Fruit fly (Drosophila melanogaster) whole organism, embryonic: ENCODE measurements around the gene CG5986.

ENCODE experiments used
- Antp ChIP-seq: fragments of 200-800 bp; sonication (Bioruptor generic); optimal IDR thresholded peaks from 3 replicates; lab custom pipeline; 2016; ENCODE audit warnings: missing biosample characterization, missing genetic modification characterization
- Asciz ChIP-seq: fragments of 200-800 bp; sonication (Bioruptor generic); optimal IDR thresholded peaks from 2 replicates; lab custom pipeline; 2017; ENCODE audit warnings: missing biosample characterization, mild to moderate bottlenecking, missing genetic modification characterization, missing genetic modification reagents
- BtbVII ChIP-seq: fragments of 200-800 bp; sonication (Bioruptor generic); optimal IDR thresholded peaks from 3 replicates; lab custom pipeline; 2017; ENCODE audit warnings: missing biosample characterization, mild to moderate bottlenecking, missing genetic modification characterization
- CG10979 ChIP-seq: fragments of 200-800 bp; sonication (Bioruptor generic); optimal IDR thresholded peaks from 2 replicates; lab custom pipeline; 2018; ENCODE audit warnings: missing biosample characterization, mild to moderate bottlenecking, missing genetic modification characterization, moderate library complexity
- CG11560 ChIP-seq: fragments of 200-800 bp; sonication (Bioruptor generic); IDR thresholded peaks from 3 replicates; pipeline ENCODE4 v1.3.6; 2022; ENCODE audit warnings: missing biosample characterization, missing genetic modification characterization
- CG1233 ChIP-seq: fragments of 200-800 bp; sonication (Bioruptor generic); optimal IDR thresholded peaks from 4 replicates; lab custom pipeline; 2018; ENCODE audit warnings: missing biosample characterization, mild to moderate bottlenecking, missing genetic modification characterization
- CG1529 ChIP-seq: fragments of 200-800 bp; sonication (Bioruptor generic); optimal IDR thresholded peaks from 3 replicates; lab custom pipeline; 2018; ENCODE audit warnings: missing biosample characterization, missing genetic modification characterization
- CG15479 ChIP-seq: fragments of 200-800 bp; sonication (Bioruptor generic); optimal IDR thresholded peaks from 3 replicates; lab custom pipeline; 2019; ENCODE audit warnings: missing biosample characterization, mild to moderate bottlenecking, missing genetic modification characterization, moderate library complexity
- CG16779 ChIP-seq: fragments of 200-800 bp; sonication (Bioruptor generic); IDR thresholded peaks from 2 replicates; pipeline ENCODE4 v1.3.6; 2022; ENCODE audit warnings: missing biosample characterization, missing genetic modification characterization
- CG16813 ChIP-seq: fragments of 200-800 bp; sonication (Bioruptor generic); IDR thresholded peaks from 3 replicates; pipeline ENCODE4 v1.3.6; 2022; ENCODE audit warnings: missing biosample characterization, missing genetic modification characterization; ENCODE audit not compliant: partially characterized antibody
- CG18262 ChIP-seq: fragments of 200-800 bp; optimal IDR thresholded peaks from 3 replicates; lab custom pipeline; 2019; ENCODE audit warnings: missing biosample characterization, mild to moderate bottlenecking, missing genetic modification characterization, moderate library complexity
- CG18476 ChIP-seq: fragments of 200-800 bp; sonication (Bioruptor generic); optimal IDR thresholded peaks from 2 replicates; lab custom pipeline; 2016; ENCODE audit warnings: missing biosample characterization, mild to moderate bottlenecking, missing genetic modification characterization
- CG2678 ChIP-seq: fragments of 200-800 bp; sonication (Bioruptor generic); optimal IDR thresholded peaks from 3 replicates; lab custom pipeline; 2019; ENCODE audit warnings: missing biosample characterization, mild to moderate bottlenecking, missing genetic modification characterization, moderate library complexity
- CG2875 ChIP-seq: fragments of 200-800 bp; sonication (Bioruptor generic); optimal IDR thresholded peaks from 2 replicates; lab custom pipeline; 2017; ENCODE audit warnings: missing biosample characterization, mild to moderate bottlenecking, missing genetic modification characterization, missing genetic modification reagents
- CG32772 ChIP-seq: fragments of 200-800 bp; sonication (Bioruptor generic); IDR thresholded peaks from 2 replicates; pipeline ENCODE4 v1.3.6; 2022; ENCODE audit warnings: missing biosample characterization, missing genetic modification characterization
- CG33557 ChIP-seq: fragments of 200-800 bp; sonication (Bioruptor generic); optimal IDR thresholded peaks from 2 replicates; lab custom pipeline; 2019; ENCODE audit warnings: missing biosample characterization, mild to moderate bottlenecking, missing genetic modification characterization, moderate library complexity
- CG6272 ChIP-seq: fragments of 200-800 bp; sonication (Bioruptor generic); IDR thresholded peaks from 2 replicates; pipeline ENCODE4 v1.3.6; 2022; ENCODE audit warnings: missing biosample characterization, missing genetic modification characterization
- CG7357 ChIP-seq: fragments of 200-800 bp; sonication (Bioruptor generic); IDR thresholded peaks from 3 replicates; pipeline ENCODE4 v1.3.6; 2022; ENCODE audit warnings: missing biosample characterization, missing genetic modification characterization
- CG7987 ChIP-seq: fragments of 200-800 bp; sonication (Bioruptor generic); optimal IDR thresholded peaks from 2 replicates; lab custom pipeline; 2018; ENCODE audit warnings: missing biosample characterization, mild to moderate bottlenecking, missing genetic modification characterization, moderate library complexity
- CG8281 ChIP-seq: fragments of 200-800 bp; sonication (Bioruptor generic); optimal IDR thresholded peaks from 2 replicates; lab custom pipeline; 2018; ENCODE audit warnings: missing biosample characterization, mild to moderate bottlenecking, missing genetic modification characterization, moderate library complexity
- E2f2 ChIP-seq: fragments of 200-800 bp; sonication (Bioruptor generic); IDR thresholded peaks from 2 replicates; pipeline ENCODE4 v1.3.6; 2022; ENCODE audit warnings: missing biosample characterization, missing genetic modification characterization
- Ets97D ChIP-seq: fragments of 200-800 bp; sonication (Bioruptor generic); optimal IDR thresholded peaks from 3 replicates; lab custom pipeline; 2016; ENCODE audit warnings: missing biosample characterization, missing genetic modification characterization
- Fer1 ChIP-seq: fragments of 200-800 bp; sonication (Bioruptor generic); optimal IDR thresholded peaks from 2 replicates; lab custom pipeline; 2017; ENCODE audit warnings: missing biosample characterization, mild to moderate bottlenecking, missing genetic modification characterization
- Fer3 ChIP-seq: fragments of 200-800 bp; sonication (Bioruptor generic); optimal IDR thresholded peaks from 2 replicates; lab custom pipeline; 2018; ENCODE audit warnings: missing biosample characterization, mild to moderate bottlenecking, missing genetic modification characterization, moderate library complexity
- H2.0 ChIP-seq: fragments of 200-800 bp; sonication (Bioruptor generic); IDR thresholded peaks from 2 replicates; pipeline ENCODE4 v1.3.6; 2022; ENCODE audit warnings: missing biosample characterization, missing genetic modification characterization
- HHEX ChIP-seq: fragments of 200-800 bp; sonication (Bioruptor generic); optimal IDR thresholded peaks from 3 replicates; lab custom pipeline; 2017; ENCODE audit warnings: missing biosample characterization, mild to moderate bottlenecking, missing genetic modification characterization, missing genetic modification reagents
- Hmr ChIP-seq: fragments of 200-800 bp; sonication (Bioruptor generic); optimal IDR thresholded peaks from 3 replicates; lab custom pipeline; 2017; ENCODE audit warnings: mild to moderate bottlenecking, missing biosample characterization, missing genetic modification reagents, missing genetic modification characterization
- Nf-YA ChIP-seq: fragments of 200-800 bp; sonication (Bioruptor generic); IDR thresholded peaks from 2 replicates; pipeline ENCODE4 v1.3.6; 2022; ENCODE audit warnings: missing biosample characterization, missing genetic modification characterization
- NfI ChIP-seq: fragments of 200-800 bp; sonication (Bioruptor generic); optimal IDR thresholded peaks from 3 replicates; lab custom pipeline; 2018; ENCODE audit warnings: missing biosample characterization, mild to moderate bottlenecking, missing genetic modification characterization, moderate library complexity
- Ptx1 ChIP-seq: fragments of 200-800 bp; sonication (Bioruptor generic); IDR thresholded peaks from 2 replicates; pipeline ENCODE4 v1.3.6; 2022; ENCODE audit warnings: missing biosample characterization, missing genetic modification characterization
- Ssrp ChIP-seq: fragments of 200-800 bp; sonication (Bioruptor generic); optimal IDR thresholded peaks from 2 replicates; lab custom pipeline; 2018; ENCODE audit warnings: missing biosample characterization, mild to moderate bottlenecking, missing genetic modification characterization, moderate library complexity
- al ChIP-seq: fragments of 200-800 bp; sonication (Bioruptor generic); IDR thresholded peaks from 2 replicates; pipeline ENCODE4 v1.3.6; 2022; ENCODE audit warnings: missing biosample characterization, missing genetic modification characterization
- cato ChIP-seq: fragments of 200-800 bp; sonication (Bioruptor generic); optimal IDR thresholded peaks from 2 replicates; lab custom pipeline; 2016; ENCODE audit warnings: missing biosample characterization, missing genetic modification characterization, borderline replicate concordance
- chn ChIP-seq: fragments of 200-800 bp; sonication (Bioruptor generic); optimal IDR thresholded peaks from 2 replicates; lab custom pipeline; 2016; ENCODE audit warnings: missing biosample characterization, missing genetic modification characterization
- crc ChIP-seq: fragments of 200-800 bp; sonication (Bioruptor generic); optimal IDR thresholded peaks from 2 replicates; lab custom pipeline; 2016; ENCODE audit warnings: missing biosample characterization, missing genetic modification characterization
- dan ChIP-seq: fragments of 200-800 bp; sonication (Bioruptor generic); IDR thresholded peaks from 2 replicates; pipeline ENCODE4 v1.3.6; 2022; ENCODE audit warnings: missing biosample characterization, missing genetic modification characterization
- emc ChIP-seq: fragments of 200-800 bp; sonication (Bioruptor generic); optimal IDR thresholded peaks from 2 replicates; lab custom pipeline; 2016; ENCODE audit warnings: missing biosample characterization, missing genetic modification characterization
- eve ChIP-seq, 2 experiments: fragments of >200 bp; optimal IDR thresholded peaks; 2 replicates each; lab custom pipeline; 2017; ENCODE audit warnings: missing biosample characterization in 2 of 2, missing genetic modification characterization in 2 of 2
- grau ChIP-seq: fragments of 200-800 bp; optimal IDR thresholded peaks from 3 replicates; lab custom pipeline; 2019; ENCODE audit warnings: missing biosample characterization, mild to moderate bottlenecking, missing genetic modification characterization, moderate library complexity
- gsb-n ChIP-seq: fragments of 200-800 bp; sonication (Bioruptor generic); optimal IDR thresholded peaks from 3 replicates; lab custom pipeline; 2018; ENCODE audit warnings: missing biosample characterization, mild to moderate bottlenecking, missing genetic modification characterization
- hb ChIP-seq: fragments of 200-800 bp; sonication (Bioruptor generic); IDR thresholded peaks from 3 replicates; pipeline ENCODE4 v1.3.6; 2022; ENCODE audit warnings: missing biosample characterization, missing genetic modification characterization; ENCODE audit not compliant: partially characterized antibody
- lbe ChIP-seq: fragments of 200-800 bp; sonication (Bioruptor generic); optimal IDR thresholded peaks from 2 replicates; lab custom pipeline; 2016; ENCODE audit warnings: missing biosample characterization, mild to moderate bottlenecking, missing genetic modification characterization
- schlank ChIP-seq: fragments of 200-800 bp; sonication (Bioruptor generic); optimal IDR thresholded peaks from 2 replicates; lab custom pipeline; 2018; ENCODE audit warnings: missing biosample characterization, mild to moderate bottlenecking, missing genetic modification characterization
- scrt ChIP-seq: fragments of 200-800 bp; sonication (Bioruptor generic); optimal IDR thresholded peaks from 2 replicates; lab custom pipeline; 2018; ENCODE audit warnings: missing biosample characterization, mild to moderate bottlenecking, missing genetic modification characterization, moderate library complexity
- slbo ChIP-seq: fragments of 200-800 bp; sonication (Bioruptor generic); IDR thresholded peaks from 2 replicates; pipeline ENCODE4 v1.3.6; 2022; ENCODE audit warnings: missing biosample characterization, missing genetic modification characterization
- stc ChIP-seq: fragments of 200-800 bp; sonication (Bioruptor generic); IDR thresholded peaks from 2 replicates; pipeline ENCODE4 v1.3.6; 2022; ENCODE audit warnings: missing biosample characterization, missing genetic modification characterization
- tap ChIP-seq: fragments of 200-800 bp; optimal IDR thresholded peaks from 3 replicates; lab custom pipeline; 2019; ENCODE audit warnings: missing biosample characterization, mild to moderate bottlenecking, missing genetic modification characterization, moderate library complexity
- tio ChIP-seq: fragments of 200-800 bp; sonication (Bioruptor generic); optimal IDR thresholded peaks from 2 replicates; lab custom pipeline; 2017; ENCODE audit warnings: missing biosample characterization, missing genetic modification characterization, inconsistent platforms
- zen2 ChIP-seq: fragments of 200-800 bp; sonication (Bioruptor generic); IDR thresholded peaks from 3 replicates; pipeline ENCODE4 v1.3.6; 2022; ENCODE audit warnings: missing biosample characterization, missing genetic modification characterization; ENCODE audit not compliant: partially characterized antibody
- zfh1 ChIP-seq: fragments of 200-800 bp; sonication (Bioruptor generic); IDR thresholded peaks from 3 replicates; pipeline ENCODE4 v1.3.6; 2022; ENCODE audit warnings: missing biosample characterization, missing genetic modification characterization

Gene CG5986

dm6 chr3R:24010637-24011214, 36.9 kb upstream of the CG5986 start:
- TF ChIP-seq BtbVII (GFP tag; lab: Kevin White, UChicago) (peak; percentile 29), Asciz (GFP tag; lab: Kevin White, UChicago) (no peak), Nf-YA (no peak), Antp (GFP tag; lab: Kevin White, UChicago) (peak; percentile 9), grau (tag; lab: Kevin White, UChicago) (peak; percentile 74), CG11560 (peak; percentile 62; the same call in 1 of the 3 replicates), al (GFP tag; lab: Robert Waterston, UW) (peak; percentile 59), lbe (GFP tag; lab: Kevin White, UChicago) (no peak), tap (peak; percentile 62), CG16813 (GFP tag; lab: Robert Waterston, UW) (no peak), NfI (peak; percentile 49), hb (GFP tag; lab: Robert Waterston, UW) (no peak), HHEX (GFP tag; lab: Kevin White, UChicago) (peak; percentile 55), tio (no peak), scrt (peak; percentile 82), CG6272 (peak; percentile 44; the same call in 1 of the 2 replicates), stc (peak; percentile 68), CG33557 (GFP tag; lab: Kevin White, UChicago) (no peak), CG1529 (no peak), Hmr (peak; percentile 74), CG10979 (tag; lab: Kevin White, UChicago) (peak; percentile 22), CG1233 (GFP tag; lab: Kevin White, UChicago) (peak; percentile 27), zfh1 (GFP tag; lab: Robert Waterston, UW) (peak; percentile 60; the same call in 1 of the 3 replicates), Ets97D (GFP tag; lab: Kevin White, UChicago) (no peak), emc (GFP tag; lab: Kevin White, UChicago) (no peak), CG15479 (no peak), CG7987 (GFP tag; lab: Kevin White, UChicago) (no peak), CG32772 (peak; percentile 60), zen2 (GFP tag; lab: Robert Waterston, UW) (no peak), schlank (tag; lab: Kevin White, UChicago) (no peak), crc (GFP tag; lab: Kevin White, UChicago) (no peak), eve (GFP tag; optimal IDR thresholded peaks at IDR 0.05; lab: Kevin White, UChicago) (peak in 1 of 2 experiments; percentile 73), Fer1 (GFP tag; lab: Kevin White, UChicago) (peak; percentile 85), H2.0 (GFP tag; lab: Robert Waterston, UW) (peak; percentile 52; the same call in 1 of the 2 replicates), CG2678 (tag; lab: Kevin White, UChicago) (peak; percentile 69), dan (no peak), CG18262 (tag; lab: Kevin White, UChicago) (peak; percentile 45), Ssrp (peak; percentile 43), CG2875 (GFP tag; lab: Kevin White, UChicago) (no peak), Fer3 (tag; lab: Kevin White, UChicago) (peak; percentile 62), slbo (GFP tag; lab: Robert Waterston, UW) (peak; percentile 79), cato (GFP tag; lab: Kevin White, UChicago) (peak; percentile 5), CG18476 (no peak), gsb-n (tag; lab: Kevin White, UChicago) (peak; percentile 9), E2f2 (GFP tag; lab: Robert Waterston, UW) (peak; percentile 47; the same call in 1 of the 2 replicates), CG7357 (peak; percentile 53; the same call in 2 of the 3 replicates), chn (GFP tag; lab: Kevin White, UChicago) (no peak), Ptx1 (GFP tag; lab: Robert Waterston, UW) (peak; percentile 73), CG8281 (no peak), CG16779 (GFP tag; lab: Robert Waterston, UW) (no peak)
